Worm (Caenorhabditis elegans) whole organism, L1 larva: Measurements from ENCODE around the gene K02E10.5.

Experiments
- Y116A8C.19 ChIP-seq: sonication (generic microtip); optimal IDR thresholded peaks from 2 replicates; lab custom pipeline; 2016; ENCODE audit warnings: missing compliant biosample characterization, missing genetic modification characterization, borderline replicate concordance
- aly-2 ChIP-seq: fragments of 150-350 bp; optimal IDR thresholded peaks from 2 replicates; lab custom pipeline; 2014; ENCODE audit warnings: missing biosample characterization, missing genetic modification characterization
- ceh-8 ChIP-seq: fragments of 200-800 bp; sonication (Bioruptor generic); optimal IDR thresholded peaks from 2 replicates; lab custom pipeline; 2018; ENCODE audit warnings: mild to moderate bottlenecking, missing genetic modification characterization, moderate library complexity, missing compliant biosample characterization
- ceh-82 ChIP-seq, 3 experiments: fragments of 150-350 bp in 1 of 3; sonication (generic microtip) in 2 of 3; optimal IDR thresholded peaks; 2 replicates each; lab custom pipeline; 2014 to 2017; ENCODE audit warnings: missing biosample characterization in 3 of 3, missing genetic modification characterization in 3 of 3
- ceh-88 ChIP-seq: fragments of 200-800 bp; sonication (Bioruptor generic); IDR thresholded peaks from 2 replicates; pipeline ENCODE4 v1.3.6; 2022; ENCODE audit warnings: missing genetic modification characterization, missing compliant biosample characterization
- dsc-1 ChIP-seq: sonication (generic microtip); optimal IDR thresholded peaks from 2 replicates; lab custom pipeline; 2016; ENCODE audit warnings: mild to moderate bottlenecking, missing genetic modification characterization, missing compliant biosample characterization
- egl-27 ChIP-seq, 2 experiments: fragments of 150-350 bp in 1 of 2; sonication (generic microtip); optimal IDR thresholded peaks; 3 replicates each; lab custom pipeline; 2017 to 2018; ENCODE audit warnings: missing biosample characterization in 2 of 2, missing genetic modification characterization in 2 of 2, missing genetic modification reagents in 2 of 2
- elt-3 ChIP-seq, 6 experiments: fragments of 150-350 bp in 1 of 6; sonication (generic microtip); optimal IDR thresholded peaks; 2 replicates each; lab custom pipeline; 2017 to 2018; ENCODE audit warnings: missing biosample characterization in 6 of 6, missing genetic modification characterization in 6 of 6, inconsistent platforms in 1 of 6
- fkh-8 ChIP-seq: sonication (generic microtip); optimal IDR thresholded peaks from 2 replicates; lab custom pipeline; 2016; ENCODE audit warnings: mild to moderate bottlenecking, missing genetic modification characterization, missing compliant biosample characterization
- fos-1 ChIP-seq: fragments of 150-350 bp; optimal IDR thresholded peaks from 2 replicates; lab custom pipeline; 2014; ENCODE audit warnings: missing biosample characterization, missing genetic modification characterization
- grh-1 ChIP-seq: fragments of 200-800 bp; sonication (Bioruptor generic); IDR thresholded peaks from 2 replicates; pipeline ENCODE4 v1.3.6; 2022; ENCODE audit warnings: missing genetic modification reagents, missing genetic modification characterization, missing compliant biosample characterization
- hlh-17 ChIP-seq: fragments of 200-800 bp; sonication (Bioruptor generic); optimal IDR thresholded peaks from 2 replicates; lab custom pipeline; 2018; ENCODE audit warnings: missing genetic modification characterization, mild to moderate bottlenecking, missing compliant biosample characterization, moderate library complexity, borderline replicate concordance
- hlh-4 ChIP-seq: sonication (generic microtip); optimal IDR thresholded peaks from 2 replicates; lab custom pipeline; 2016; ENCODE audit warnings: mild to moderate bottlenecking, missing genetic modification characterization, missing compliant biosample characterization
- irx-1 ChIP-seq: sonication (generic microtip); optimal IDR thresholded peaks from 2 replicates; lab custom pipeline; 2016; ENCODE audit warnings: missing genetic modification characterization, missing compliant biosample characterization
- isw-1 ChIP-seq: fragments of 200-800 bp; sonication (Bioruptor generic); IDR thresholded peaks from 2 replicates; pipeline ENCODE4 v1.3.6; 2022; ENCODE audit warnings: missing genetic modification characterization, missing compliant biosample characterization
- jun-1 ChIP-seq: fragments of 150-350 bp; optimal IDR thresholded peaks from 2 replicates; lab custom pipeline; 2014; ENCODE audit warnings: missing biosample characterization, missing genetic modification reagents, missing genetic modification characterization
- lin-13 ChIP-seq: fragments of 150-350 bp; optimal IDR thresholded peaks from 2 replicates; lab custom pipeline; 2014; ENCODE audit warnings: missing biosample characterization, missing genetic modification reagents, missing genetic modification characterization
- lin-14 ChIP-seq: fragments of 200-800 bp; sonication (Bioruptor generic); optimal IDR thresholded peaks from 2 replicates; lab custom pipeline; 2018; ENCODE audit warnings: mild to moderate bottlenecking, missing genetic modification characterization, moderate library complexity, missing compliant biosample characterization
- lin-39 ChIP-seq: fragments of 150-350 bp; optimal IDR thresholded peaks from 2 replicates; lab custom pipeline; 2014; ENCODE audit warnings: missing biosample characterization, missing genetic modification reagents, missing genetic modification characterization
- lir-3 ChIP-seq: sonication (generic microtip); optimal IDR thresholded peaks from 2 replicates; lab custom pipeline; 2016; ENCODE audit warnings: mild to moderate bottlenecking, missing genetic modification characterization, moderate library complexity, missing compliant biosample characterization; ENCODE audit not compliant: poor library complexity
- mab-9 ChIP-seq: fragments of 200-800 bp; sonication (Bioruptor generic); IDR thresholded peaks from 2 replicates; pipeline ENCODE4 v1.3.6; 2022; ENCODE audit warnings: missing genetic modification reagents, missing genetic modification characterization, missing compliant biosample characterization
- mdl-1 ChIP-seq, 2 experiments: fragments of 150-350 bp; optimal IDR thresholded peaks; 2 replicates each; lab custom pipeline; 2014 to 2017; ENCODE audit warnings: missing biosample characterization in 2 of 2, missing genetic modification characterization in 2 of 2, inconsistent platforms in 1 of 2
- mep-1 ChIP-seq: fragments of 150-350 bp; optimal IDR thresholded peaks from 2 replicates; lab custom pipeline; 2014; ENCODE audit warnings: missing biosample characterization, missing genetic modification characterization
- nhr-11 ChIP-seq: fragments of 150-350 bp; optimal IDR thresholded peaks from 2 replicates; lab custom pipeline; 2014; ENCODE audit warnings: missing biosample characterization, missing genetic modification characterization
- nhr-12 ChIP-seq: sonication (generic microtip); optimal IDR thresholded peaks from 2 replicates; lab custom pipeline; 2017; ENCODE audit warnings: missing biosample characterization, missing genetic modification characterization
- nhr-19 ChIP-seq: fragments of 200-800 bp; sonication (Bioruptor generic); conservative IDR thresholded peaks from 2 replicates; pipeline ENCODE4 v1.3.6; 2022; ENCODE audit warnings: missing genetic modification characterization, missing compliant biosample characterization
- nhr-20 ChIP-seq: sonication (generic microtip); optimal IDR thresholded peaks from 2 replicates; lab custom pipeline; 2016; ENCODE audit warnings: mild to moderate bottlenecking, missing genetic modification characterization, missing compliant biosample characterization
- nhr-237 ChIP-seq: fragments of 150-350 bp; optimal IDR thresholded peaks from 2 replicates; lab custom pipeline; 2014; ENCODE audit warnings: missing biosample characterization, missing genetic modification characterization
- nhr-47 ChIP-seq: sonication (generic microtip); optimal IDR thresholded peaks from 2 replicates; lab custom pipeline; 2016; ENCODE audit warnings: mild to moderate bottlenecking, missing genetic modification characterization, moderate library complexity, missing compliant biosample characterization
- nhr-71 ChIP-seq: sonication (generic microtip); optimal IDR thresholded peaks from 2 replicates; lab custom pipeline; 2016; ENCODE audit warnings: mild to moderate bottlenecking, missing genetic modification characterization, moderate library complexity, missing compliant biosample characterization
- nhr-77 ChIP-seq: fragments of 150-350 bp; optimal IDR thresholded peaks from 2 replicates; lab custom pipeline; 2014; ENCODE audit warnings: missing biosample characterization, missing genetic modification characterization
- nhr-85 ChIP-seq: sonication (generic microtip); peaks from one replicate; lab custom pipeline; 2016; ENCODE audit warnings: missing genetic modification characterization, inconsistent platforms, missing compliant biosample characterization
- pag-3 ChIP-seq: sonication (generic microtip); optimal IDR thresholded peaks from 2 replicates; lab custom pipeline; 2017; ENCODE audit warnings: missing genetic modification characterization, mild to moderate bottlenecking, missing compliant biosample characterization, antibody characterized with exemption, borderline replicate concordance; ENCODE audit not compliant: insufficient read depth
- pax-3 ChIP-seq: fragments of 200-800 bp; sonication (Bioruptor generic); optimal IDR thresholded peaks from 2 replicates; lab custom pipeline; 2018; ENCODE audit warnings: mild to moderate bottlenecking, missing genetic modification characterization, moderate library complexity, missing compliant biosample characterization
- rnt-1 ChIP-seq: sonication (generic microtip); optimal IDR thresholded peaks from 2 replicates; lab custom pipeline; 2016; ENCODE audit warnings: mild to moderate bottlenecking, missing genetic modification characterization, moderate library complexity, missing compliant biosample characterization
- skn-1 ChIP-seq: fragments of 150-350 bp; optimal IDR thresholded peaks from 2 replicates; lab custom pipeline; 2014; ENCODE audit warnings: missing biosample characterization, missing genetic modification characterization
- snpc-4 ChIP-seq: fragments of 150-350 bp; optimal IDR thresholded peaks from 2 replicates; lab custom pipeline; 2014; ENCODE audit warnings: missing biosample characterization, missing genetic modification characterization
- unc-86 ChIP-seq: sonication (generic microtip); optimal IDR thresholded peaks from 2 replicates; lab custom pipeline; 2016; ENCODE audit warnings: missing genetic modification characterization, missing compliant biosample characterization
- unc-98 ChIP-seq: fragments of 200-800 bp; sonication (Bioruptor generic); IDR thresholded peaks from 2 replicates; pipeline ENCODE4 v1.3.6; 2022; ENCODE audit warnings: missing genetic modification characterization, missing compliant biosample characterization
- vab-15 ChIP-seq: sonication (generic microtip); optimal IDR thresholded peaks from 2 replicates; lab custom pipeline; 2017; ENCODE audit warnings: missing genotype, mild to moderate bottlenecking, missing genetic modification characterization, missing compliant biosample characterization
- ztf-4 ChIP-seq: fragments of 150-350 bp; optimal IDR thresholded peaks from 2 replicates; lab custom pipeline; 2014; ENCODE audit warnings: missing biosample characterization, missing genetic modification characterization

K02E10.5 gene

DNA sequence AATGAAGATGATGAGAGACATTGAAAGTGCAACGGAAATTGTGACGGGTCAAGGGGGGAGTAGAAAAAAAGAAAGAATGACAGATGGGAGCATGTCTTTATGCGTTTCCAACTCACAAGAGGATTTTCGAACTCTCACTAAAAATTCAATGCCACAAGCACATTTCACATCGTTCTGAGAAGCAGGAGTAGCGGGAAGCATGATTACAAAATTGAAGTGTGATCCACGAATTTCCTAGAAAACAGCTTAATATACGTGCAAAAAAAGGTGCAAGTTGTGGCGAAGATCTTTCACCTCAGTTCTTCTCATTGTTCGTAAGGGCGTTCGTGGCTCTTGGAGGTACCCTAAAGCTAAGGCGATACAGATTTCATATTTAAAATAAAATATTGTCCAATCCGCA lies 28.0 kb upstream of the K02E10.5 start:
- TF ChIP-seq pax-3 (tag; lab: Kevin White, UChicago): peak; percentile 5
- TF ChIP-seq ztf-4: peak; percentile 15
- TF ChIP-seq lin-14 (GFP tag; lab: Kevin White, UChicago): peak; percentile 28
- TF ChIP-seq nhr-237 (tag; lab: Kevin White, UChicago): no peak
- no peak for TF ChIP-seq ceh-82 (tag; optimal IDR thresholded peaks at IDR 0.05; lab: Kevin White, UChicago)
- TF ChIP-seq Y116A8C.19 (tag; lab: Kevin White, UChicago): no peak
- no peak for TF ChIP-seq nhr-11 (tag; lab: Kevin White, UChicago)
- no peak for TF ChIP-seq nhr-77 (tag; lab: Kevin White, UChicago)
- TF ChIP-seq snpc-4: no peak
- TF ChIP-seq unc-98: no peak
- TF ChIP-seq nhr-85 (tag; lab: Kevin White, UChicago): no peak
- peak; percentile 62 for TF ChIP-seq fkh-8 (tag; lab: Kevin White, UChicago)
- no peak for TF ChIP-seq skn-1
- no peak for TF ChIP-seq aly-2 (tag; lab: Kevin White, UChicago)
- no peak for TF ChIP-seq mdl-1 (tag; optimal IDR thresholded peaks at IDR 0.05; lab: Kevin White, UChicago)
- no peak for TF ChIP-seq lin-39 (tag; lab: Kevin White, UChicago)
- peak; percentile 38 for TF ChIP-seq unc-86
- no peak for TF ChIP-seq lin-13 (GFP tag; lab: Kevin White, UChicago)
- no peak for TF ChIP-seq irx-1 (tag; lab: Kevin White, UChicago)
- TF ChIP-seq egl-27 (tag; optimal IDR thresholded peaks at IDR 0.05; lab: Kevin White, UChicago): no peak
- TF ChIP-seq mab-9: no peak
- TF ChIP-seq lir-3 (tag; lab: Kevin White, UChicago): no peak
- no peak for TF ChIP-seq isw-1 (GFP tag; lab: Robert Waterston, UW)
- no peak for TF ChIP-seq ceh-88 (GFP tag; lab: Robert Waterston, UW)
- TF ChIP-seq dsc-1 (tag; lab: Kevin White, UChicago): peak; percentile 22
- no peak for TF ChIP-seq pag-3 (tag; lab: Kevin White, UChicago)
- peak; percentile 46 for TF ChIP-seq nhr-47
- no peak for TF ChIP-seq vab-15 (tag; lab: Kevin White, UChicago)
- TF ChIP-seq rnt-1: no peak
- no peak for TF ChIP-seq hlh-4 (tag; lab: Kevin White, UChicago)
- no peak for TF ChIP-seq nhr-19 (GFP tag; lab: Robert Waterston, UW)
- TF ChIP-seq hlh-17 (GFP tag; lab: Kevin White, UChicago): no peak
- TF ChIP-seq nhr-20 (tag; lab: Kevin White, UChicago): no peak
- peak; percentile 60 for TF ChIP-seq nhr-71 (tag; lab: Kevin White, UChicago)

ce11 chrX:2497816-2498215 lies 19.1 kb upstream of the K02E10.5 start:
- TF ChIP-seq ceh-8 (GFP tag; lab: Kevin White, UChicago): peak; percentile 25
- TF ChIP-seq fos-1 (tag; lab: Kevin White, UChicago): no peak
- TF ChIP-seq lin-14 (GFP tag; lab: Kevin White, UChicago): peak; percentile 4
- TF ChIP-seq grh-1 (GFP tag; lab: Robert Waterston, UW): no peak
- no peak for TF ChIP-seq elt-3 (tag; optimal IDR thresholded peaks at IDR 0.05; lab: Kevin White, UChicago)
- TF ChIP-seq nhr-12 (tag; lab: Kevin White, UChicago): no peak
- no peak for TF ChIP-seq aly-2 (tag; lab: Kevin White, UChicago)
- no peak for TF ChIP-seq jun-1 (tag; lab: Kevin White, UChicago)
- TF ChIP-seq dsc-1 (tag; lab: Kevin White, UChicago): no peak
- no peak for TF ChIP-seq mep-1 (tag; lab: Kevin White, UChicago)
